Fruit fly (Drosophila melanogaster): ENCODE measurements around the gene DNAlig3.

DNAlig3 gene

dm6 chr3R:12369135-12369792 lies 32.4 kb downstream of the DNAlig3 start, which contains the start of gene GstD1 (continued):
- TF ChIP-seq CG3838 (GFP tag; optimal IDR thresholded peaks at IDR 0.05) (no peak), CG17568 (GFP tag; optimal IDR thresholded peaks at IDR 0.05) (no peak), z (GFP tag; IDR thresholded peaks at IDR 0.05) (no peak), CG1603 (tag; optimal IDR thresholded peaks at IDR 0.05) (peak; percentile 6), slbo (GFP tag; IDR thresholded peaks at IDR 0.05) (no peak; the same call in none of the 2 replicates), ssp (GFP tag; IDR thresholded peaks at IDR 0.05) (no peak; the same call in 1 of the 2 replicates), bab2 (GFP tag; optimal IDR thresholded peaks at IDR 0.05) (peak; percentile 51), ATbp (GFP tag; optimal IDR thresholded peaks at IDR 0.05) (peak; percentile 8), Deaf1 (tag; optimal IDR thresholded peaks at IDR 0.05) (peak; percentile 20), pb (GFP tag; optimal IDR thresholded peaks at IDR 0.05) (peak; percentile 35), crol (GFP tag; IDR thresholded peaks at IDR 0.05) (peak; percentile 100), CG10431 (GFP tag; optimal IDR thresholded peaks at IDR 0.05) (no peak), CG13424 (tag; optimal IDR thresholded peaks at IDR 0.05) (peak; percentile 25), unc-4 (GFP tag; IDR thresholded peaks at IDR 0.05; ENCODE audit: partially characterized antibody) (0 out of 2 replicates have a peak, but pooled peaks have one; percentile 18), sr (GFP tag; IDR thresholded peaks at IDR 0.05) (no peak; the same call in 1 of the 3 replicates), CG1792 (GFP tag; optimal IDR thresholded peaks at IDR 0.05) (no peak), CG17802 (tag; optimal IDR thresholded peaks at IDR 0.05) (no peak), Optix (GFP tag; IDR thresholded peaks at IDR 0.05) (no peak), CG7928 (GFP tag; optimal IDR thresholded peaks at IDR 0.05) (peak; percentile 52), tll (GFP tag; optimal IDR thresholded peaks at IDR 0.05) (no peak), BEAF-32 (GFP tag; optimal IDR thresholded peaks at IDR 0.05) (no peak), ap (GFP tag; IDR thresholded peaks at IDR 0.05) (no peak), D19A (tag; optimal IDR thresholded peaks at IDR 0.05) (peak; percentile 98), bsh (GFP tag; optimal IDR thresholded peaks at IDR 0.05) (peak in 1 of 2 experiments; percentile 68), Sox100B (GFP tag; optimal IDR thresholded peaks at IDR 0.05) (peak; percentile 18), CG1024 (GFP tag; IDR thresholded peaks at IDR 0.05) (no peak), D19B (GFP tag; optimal IDR thresholded peaks at IDR 0.05) (peak; percentile 33), psq (GFP tag; optimal IDR thresholded peaks at IDR 0.05) (no peak), CG11695 (GFP tag; IDR thresholded peaks at IDR 0.05) (0 out of 3 replicates have a peak, but pooled peaks have one; percentile 10), Dbx (GFP tag; IDR thresholded peaks at IDR 0.05) (peak; percentile 69; the same call in 2 of the 3 replicates), CG10654 (GFP tag; optimal IDR thresholded peaks at IDR 0.05) (peak; percentile 19), CG10366 (GFP tag; IDR thresholded peaks at IDR 0.05) (peak; percentile 21; the same call in 1 of the 2 replicates)

DNA sequence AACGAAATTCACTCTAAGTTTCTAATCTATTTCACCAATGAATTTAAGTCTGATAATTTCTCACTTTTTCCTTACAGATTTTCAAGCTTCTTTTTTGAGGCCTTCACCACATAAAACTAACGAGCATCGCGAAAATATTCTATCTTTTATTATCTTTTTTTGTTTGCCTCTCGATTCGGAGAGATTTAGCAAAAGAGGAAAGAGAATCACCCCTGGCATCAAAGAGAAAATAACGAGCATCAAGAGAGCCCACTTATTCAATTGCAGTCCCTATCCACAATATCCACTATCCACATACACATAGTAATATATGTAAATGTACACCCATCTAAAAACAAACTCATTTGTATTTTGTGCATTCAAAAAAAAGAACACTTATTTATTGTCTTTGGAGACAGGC lies 34.2 kb downstream of the DNAlig3 start, which contains the start of gene GstD9:
TSS of gene GstD9 (minus strand) at position 101 of the 400 bp plus-strand sequence.
- TF ChIP-seq CG18262 (tag; optimal IDR thresholded peaks at IDR 0.05) (no peak), CG3163 (GFP tag; optimal IDR thresholded peaks at IDR 0.05) (peak; percentile 76), Trl (optimal IDR thresholded peaks at IDR 0.05) (peak; percentile 31 to 43), Trl (GFP tag; optimal IDR thresholded peaks at IDR 0.05) (no peak)

- no peak for TF ChIP-seq stwl (tag; optimal IDR thresholded peaks at IDR 0.05)
- peak; percentile 67 for TF ChIP-seq grn (GFP tag; optimal IDR thresholded peaks at IDR 0.05)
- no peak for TF ChIP-seq CoRest (tag; optimal IDR thresholded peaks at IDR 0.05)
- TF ChIP-seq CG12155 (GFP tag; optimal IDR thresholded peaks at IDR 0.05) = no peak
- no peak for TF ChIP-seq CG15696 (tag; optimal IDR thresholded peaks at IDR 0.05)
- no peak for TF ChIP-seq HLH3B (GFP tag; IDR thresholded peaks at IDR 0.05)
- peak; percentile 44 for TF ChIP-seq sd (tag; optimal IDR thresholded peaks at IDR 0.05)
- TF ChIP-seq CG7556 (GFP tag; optimal IDR thresholded peaks at IDR 0.05) = no peak
- peak; percentile 93 for TF ChIP-seq sug (tag; optimal IDR thresholded peaks at IDR 0.05)
- TF ChIP-seq kay (GFP tag; optimal IDR thresholded peaks at IDR 0.05) = no peak
- TF ChIP-seq sim (GFP tag; IDR thresholded peaks at IDR 0.05) = no peak
- no peak for TF ChIP-seq Rfx (GFP tag; IDR thresholded peaks at IDR 0.05)
- no peak for TF ChIP-seq Ravus (GFP tag; IDR thresholded peaks at IDR 0.05)
- TF ChIP-seq exex (tag; optimal IDR thresholded peaks at IDR 0.05) = peak; percentile 76
These were observed 35.8 kb downstream of the DNAlig3 start for dm6 chr3R:12365887-12366286.

Data from whole organism, embryonic.